Fruit fly (Drosophila melanogaster): ENCODE measurements around the gene Cp15.

Cp15 gene

DNA sequence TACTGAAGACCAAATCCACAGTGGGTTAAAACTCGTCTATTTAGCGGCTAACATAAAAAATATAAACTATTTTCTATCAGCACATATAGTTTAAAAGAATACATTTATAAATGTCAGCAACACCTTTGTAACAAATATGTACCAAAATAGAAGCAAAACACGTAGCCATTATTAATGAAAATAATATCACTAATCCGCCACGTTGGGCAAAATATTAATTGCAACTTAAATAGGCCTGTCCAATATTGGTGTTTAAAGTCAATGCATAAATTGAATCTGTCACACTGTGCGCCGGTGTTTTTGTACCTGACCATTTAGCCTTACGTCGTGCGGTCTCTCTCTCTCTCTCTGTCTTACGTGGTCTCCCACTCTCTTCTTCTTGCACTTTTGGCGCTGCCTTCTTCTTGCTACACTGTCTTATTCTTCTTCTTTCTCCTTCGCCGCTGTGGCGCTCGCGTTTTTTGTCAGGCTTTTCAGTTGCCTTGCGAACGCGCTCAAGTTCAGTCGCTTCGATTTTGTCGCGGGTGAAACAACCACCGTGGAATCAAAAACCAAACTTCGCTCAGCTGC, 37.8 kb downstream of the Cp15 start (continued):
- TF ChIP-seq HLH4C (GFP tag; IDR thresholded peaks at IDR 0.05; ENCODE audit: partially characterized antibody) (no peak; the same call in 2 of the 3 replicates), sima (GFP tag; optimal IDR thresholded peaks at IDR 0.05) (peak; percentile 65), MBD-R2 (GFP tag; IDR thresholded peaks at IDR 0.05) (peak; percentile 90), Camta (GFP tag; optimal IDR thresholded peaks at IDR 0.05) (peak; percentile 91), NFAT (GFP tag; IDR thresholded peaks at IDR 0.05) (peak; percentile 94), sim (GFP tag; IDR thresholded peaks at IDR 0.05) (peak; percentile 92), CG7372 (GFP tag; IDR thresholded peaks at IDR 0.05) (peak; percentile 99), CG8281 (tag; optimal IDR thresholded peaks at IDR 0.05) (peak; percentile 64), Drgx (GFP tag; IDR thresholded peaks at IDR 0.05) (peak; percentile 94), CG12942 (GFP tag; optimal IDR thresholded peaks at IDR 0.05) (peak; percentile 98), maf-S (GFP tag; optimal IDR thresholded peaks at IDR 0.05) (peak; percentile 97), CG13287 (GFP tag; IDR thresholded peaks at IDR 0.05; ENCODE audit: partially characterized antibody) (peak; percentile 66), Fer1 (GFP tag; optimal IDR thresholded peaks at IDR 0.05) (peak; percentile 98), CG32767 (GFP tag; IDR thresholded peaks at IDR 0.05) (peak; percentile 96), abd-A (tag; optimal IDR thresholded peaks at IDR 0.05) (peak; percentile 73), CG9932 (GFP tag; IDR thresholded peaks at IDR 0.05) (peak; percentile 98), kay (GFP tag; optimal IDR thresholded peaks at IDR 0.05) (peak; percentile 92), sr (GFP tag; IDR thresholded peaks at IDR 0.05) (peak; percentile 83), CG2678 (tag; optimal IDR thresholded peaks at IDR 0.05) (peak; percentile 95), YL-1 (GFP tag; optimal IDR thresholded peaks at IDR 0.05) (peak; percentile 92), CG4328 (GFP tag; optimal IDR thresholded peaks at IDR 0.05) (peak; percentile 96), CG10979 (tag; optimal IDR thresholded peaks at IDR 0.05) (peak; percentile 98), Dip3 (GFP tag; optimal IDR thresholded peaks at IDR 0.05) (peak; percentile 98), dm (GFP tag; optimal IDR thresholded peaks at IDR 0.05) (peak; percentile 93), Six4 (GFP tag; optimal IDR thresholded peaks at IDR 0.05) (peak; percentile 97), Blimp-1 (GFP tag; optimal IDR thresholded peaks at IDR 0.05) (peak; percentile 95), sc (optimal IDR thresholded peaks at IDR 0.05) (no peak), sc (GFP tag; optimal IDR thresholded peaks at IDR 0.05) (peak; percentile 98), D19A (tag; optimal IDR thresholded peaks at IDR 0.05) (peak; percentile 91), ssp (GFP tag; IDR thresholded peaks at IDR 0.05) (peak; percentile 93), cato (GFP tag; optimal IDR thresholded peaks at IDR 0.05; ENCODE audit: borderline replicate concordance) (peak; percentile 98), bcd (GFP tag; optimal IDR thresholded peaks at IDR 0.05) (peak; percentile 98), CG30431 (GFP tag; optimal IDR thresholded peaks at IDR 0.05) (peak; percentile 99), Nf-YC (tag; optimal IDR thresholded peaks at IDR 0.05) (peak; percentile 91), gcm2 (GFP tag; optimal IDR thresholded peaks at IDR 0.05) (peak; percentile 98), CG3838 (GFP tag; optimal IDR thresholded peaks at IDR 0.05) (peak; percentile 89), pum (GFP tag; optimal IDR thresholded peaks at IDR 0.05) (peak; percentile 92)

DNA sequence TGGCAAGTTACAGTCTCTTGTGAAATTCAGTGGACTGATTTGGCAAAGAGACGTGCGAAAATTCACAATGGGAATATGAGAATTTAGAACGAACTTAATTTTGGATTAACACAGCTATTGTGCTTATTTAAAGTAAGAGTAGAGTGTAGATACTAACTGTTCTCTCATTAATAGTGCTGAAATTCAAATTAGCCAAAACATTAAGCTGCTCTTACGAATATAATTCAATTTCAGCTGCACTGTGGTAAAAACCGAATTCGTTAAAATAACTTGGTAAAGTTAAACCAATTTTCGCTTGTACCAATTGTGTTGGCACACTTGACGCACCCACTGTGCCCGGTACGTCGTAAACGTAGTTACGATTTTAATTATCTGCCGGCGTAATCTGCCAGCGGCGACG, 39.6 kb downstream of the Cp15 start:
- TF ChIP-seq CG9932 (GFP tag; IDR thresholded peaks at IDR 0.05), result peak; percentile 66
- TF ChIP-seq CG31388 (GFP tag; optimal IDR thresholded peaks at IDR 0.05), result no peak
- TF ChIP-seq Deaf1 (tag; optimal IDR thresholded peaks at IDR 0.05), result no peak
- no peak for TF ChIP-seq CG13123 (GFP tag; optimal IDR thresholded peaks at IDR 0.05)
- TF ChIP-seq CG11504 (tag; optimal IDR thresholded peaks at IDR 0.05), result peak; percentile 64
- peak; percentile 7 for TF ChIP-seq CG15011 (GFP tag; optimal IDR thresholded peaks at IDR 0.05)
- TF ChIP-seq CG17568 (GFP tag; optimal IDR thresholded peaks at IDR 0.05), result no peak
- no peak for TF ChIP-seq pan (optimal IDR thresholded peaks at IDR 0.05)
- peak in 1 of 2 experiments; percentile 48 for TF ChIP-seq pan (GFP tag; optimal IDR thresholded peaks at IDR 0.05 in 1 of 2, IDR thresholded peaks at IDR 0.05 in 1 of 2)
- TF ChIP-seq grau (tag; optimal IDR thresholded peaks at IDR 0.05), result peak; percentile 62
- TF ChIP-seq usp (GFP tag; optimal IDR thresholded peaks at IDR 0.05), result no peak
- TF ChIP-seq CG11398 (GFP tag; optimal IDR thresholded peaks at IDR 0.05), result no peak
- TF ChIP-seq CG12391 (tag; optimal IDR thresholded peaks at IDR 0.05), result peak; percentile 25
- peak; percentile 12 for TF ChIP-seq grn (GFP tag; optimal IDR thresholded peaks at IDR 0.05)
- TF ChIP-seq CG10654 (GFP tag; optimal IDR thresholded peaks at IDR 0.05), result no peak
- TF ChIP-seq CG13894 (tag; optimal IDR thresholded peaks at IDR 0.05), result no peak
- TF ChIP-seq HLH3B (GFP tag; IDR thresholded peaks at IDR 0.05), result no peak

All from whole organism, embryonic.